Worm (Caenorhabditis elegans): ENCODE results near the gene C14A4.6.

- TF ChIP-seq flt-1 (GFP tag; IDR thresholded peaks at IDR 0.05) (no peak), ama-1 (optimal IDR thresholded peaks at IDR 0.05) (no peak), ets-7 (tag; optimal IDR thresholded peaks at IDR 0.05) (no peak), tra-4 (tag; optimal IDR thresholded peaks at IDR 0.05) (no peak), F13C5.2 (tag; optimal IDR thresholded peaks at IDR 0.05) (no peak), hmbx-1 (tag; optimal IDR thresholded peaks at IDR 0.05) (no peak), tbx-37 (GFP tag; conservative IDR thresholded peaks at IDR 0.05) (no peak), hmg-4 (GFP tag; optimal IDR thresholded peaks at IDR 0.05) (no peak), hnd-1 (tag; optimal IDR thresholded peaks at IDR 0.05) (no peak), sea-1 (GFP tag; conservative IDR thresholded peaks at IDR 0.05) (no peak)
These were observed 37.9 kb downstream of the C14A4.6 start for ce11 chrII:10556550-10557205.

Data from whole organism, early embryonic.